In genomic region chrX:15745905-15746681, dm6 we compare ENCODE assay signal across 4 fruit fly cellular contexts.
TF ChIP-seq lines count a peak whose summit lies in the region.

CG8944 (minus strand) TSS chrX:15746231.
CCT6 (plus strand) TSS chrX:15746648.

- TF ChIP-seq CTCF in whole organism, embryonic (GFP tag; optimal IDR thresholded peaks at IDR 0.05; lab: Kevin White, UChicago), result no peak

TF ChIP-seq in whole organism, adult, 20 proteins besides CTCF, POLR2A, EP300 and RAD21:
- no peak for TF ChIP-seq cic (GFP tag; optimal IDR thresholded peaks at IDR 0.05; lab: Kevin White, UChicago)
- TF ChIP-seq cnc (optimal IDR thresholded peaks at IDR 0.05; lab: Kevin White, UChicago), result no peak
- TF ChIP-seq toe (GFP tag; optimal IDR thresholded peaks at IDR 0.05; lab: Kevin White, UChicago), result no peak
- peak; percentile 49 for TF ChIP-seq CG7101 (tag; optimal IDR thresholded peaks at IDR 0.05; lab: Kevin White, UChicago)
- no peak for TF ChIP-seq Hr96 (GFP tag; optimal IDR thresholded peaks at IDR 0.05; lab: Kevin White, UChicago)
- peak; percentile 21 for TF ChIP-seq CG1620 (GFP tag; optimal IDR thresholded peaks at IDR 0.05; lab: Kevin White, UChicago)
- TF ChIP-seq CG7045 (GFP tag; optimal IDR thresholded peaks at IDR 0.05; lab: Kevin White, UChicago), result no peak
- peak; percentile 18 for TF ChIP-seq tj (GFP tag; optimal IDR thresholded peaks at IDR 0.05; lab: Kevin White, UChicago)
- TF ChIP-seq Mnt (GFP tag; optimal IDR thresholded peaks at IDR 0.05; lab: Kevin White, UChicago), result peak; percentile 34
- no peak for TF ChIP-seq CG33017 (tag; optimal IDR thresholded peaks at IDR 0.05; lab: Kevin White, UChicago)
- peak; percentile 49 for TF ChIP-seq CG11617 (GFP tag; optimal IDR thresholded peaks at IDR 0.05; lab: Kevin White, UChicago)
- no peak for TF ChIP-seq bab1 (GFP tag; optimal IDR thresholded peaks at IDR 0.05; lab: Kevin White, UChicago)
- no peak for TF ChIP-seq pad (GFP tag; optimal IDR thresholded peaks at IDR 0.05; lab: Kevin White, UChicago)
- TF ChIP-seq CG5204 (GFP tag; optimal IDR thresholded peaks at IDR 0.05; lab: Kevin White, UChicago), result no peak
- peak; percentile 22 for TF ChIP-seq ovo (GFP tag; optimal IDR thresholded peaks at IDR 0.05; lab: Kevin White, UChicago)
- peak; percentile 5 for TF ChIP-seq CG12768 (GFP tag; optimal IDR thresholded peaks at IDR 0.05; lab: Kevin White, UChicago)
- no peak for TF ChIP-seq CG14711 (tag; optimal IDR thresholded peaks at IDR 0.05; lab: Kevin White, UChicago)
- no peak for TF ChIP-seq kay (GFP tag; lab: Kevin White, UChicago; ENCODE audit: borderline replicate concordance)
- no peak for TF ChIP-seq Clk (GFP tag; optimal IDR thresholded peaks at IDR 0.05; lab: Kevin White, UChicago)
- no peak for TF ChIP-seq Crg-1 (GFP tag; optimal IDR thresholded peaks at IDR 0.05; lab: Kevin White, UChicago)

TF ChIP-seq in whole organism, embryonic, 481 proteins besides CTCF, POLR2A, EP300 and RAD21 (continues in another document):
- no peak for TF ChIP-seq sqz (GFP tag; optimal IDR thresholded peaks at IDR 0.05; lab: Kevin White, UChicago)
- TF ChIP-seq CG3995 (GFP tag; optimal IDR thresholded peaks at IDR 0.05; lab: Kevin White, UChicago), result peak; percentile 91
- no peak for TF ChIP-seq CG17568 (GFP tag; optimal IDR thresholded peaks at IDR 0.05; lab: Kevin White, UChicago)
- TF ChIP-seq Kr (GFP tag; optimal IDR thresholded peaks at IDR 0.05; lab: Kevin White, UChicago), result no peak
- no peak for TF ChIP-seq wor (GFP tag; IDR thresholded peaks at IDR 0.05; lab: Robert Waterston, UW)
- no peak for TF ChIP-seq CG17802 (tag; optimal IDR thresholded peaks at IDR 0.05; lab: Kevin White, UChicago)
- TF ChIP-seq Gsc (GFP tag; IDR thresholded peaks at IDR 0.05; lab: Robert Waterston, UW), result no peak
- no peak for TF ChIP-seq Meics (GFP tag; optimal IDR thresholded peaks at IDR 0.05; lab: Kevin White, UChicago)
- TF ChIP-seq MBD-R2 (GFP tag; IDR thresholded peaks at IDR 0.05; lab: Robert Waterston, UW), result peak; percentile 52
- no peak for TF ChIP-seq Dad (GFP tag; optimal IDR thresholded peaks at IDR 0.05; lab: Kevin White, UChicago)
- TF ChIP-seq Camta (GFP tag; optimal IDR thresholded peaks at IDR 0.05; lab: Kevin White, UChicago), result no peak
- peak; percentile 81 for TF ChIP-seq Ets65A (GFP tag; lab: Kevin White, UChicago)
- no peak for TF ChIP-seq gce (GFP tag; IDR thresholded peaks at IDR 0.05; lab: Robert Waterston, UW)
- no peak for TF ChIP-seq CG34376 (GFP tag; optimal IDR thresholded peaks at IDR 0.05; lab: Kevin White, UChicago)
- TF ChIP-seq Adf1 (GFP tag; IDR thresholded peaks at IDR 0.05; lab: Robert Waterston, UW), result no peak
- TF ChIP-seq ham (GFP tag; IDR thresholded peaks at IDR 0.05; lab: Robert Waterston, UW), result no peak
- TF ChIP-seq ac (GFP tag; optimal IDR thresholded peaks at IDR 0.05; lab: Kevin White, UChicago), result no peak
- no peak for TF ChIP-seq cad (GFP tag; optimal IDR thresholded peaks at IDR 0.05; lab: Kevin White, UChicago)
- no peak for TF ChIP-seq CG2875 (GFP tag; optimal IDR thresholded peaks at IDR 0.05; lab: Kevin White, UChicago)
- no peak for TF ChIP-seq croc (GFP tag; conservative IDR thresholded peaks at IDR 0.05; lab: Robert Waterston, UW)
- TF ChIP-seq CG9797 (GFP tag; optimal IDR thresholded peaks at IDR 0.05; lab: Kevin White, UChicago), result peak; percentile 28
- TF ChIP-seq CG16863 (GFP tag; optimal IDR thresholded peaks at IDR 0.05; lab: Kevin White, UChicago), result no peak
- TF ChIP-seq kni (GFP tag; optimal IDR thresholded peaks at IDR 0.05; lab: Kevin White, UChicago), result no peak
- TF ChIP-seq CG33557 (GFP tag; optimal IDR thresholded peaks at IDR 0.05; lab: Kevin White, UChicago), result no peak
- TF ChIP-seq chm (GFP tag; IDR thresholded peaks at IDR 0.05; lab: Robert Waterston, UW), result no peak
- TF ChIP-seq CG17361 (GFP tag; IDR thresholded peaks at IDR 0.05; lab: Robert Waterston, UW), result no peak
- TF ChIP-seq CG6683 (GFP tag; optimal IDR thresholded peaks at IDR 0.05; lab: Kevin White, UChicago), result no peak

TF ChIP-seq in whole organism, prepupa, 60 proteins besides CTCF, POLR2A, EP300 and RAD21:
- peak; percentile 46 for TF ChIP-seq Eip78C (GFP tag; lab: Kevin White, UChicago)
- no peak for TF ChIP-seq Gug (GFP tag; IDR thresholded peaks at IDR 0.05; lab: Robert Waterston, UW)
- TF ChIP-seq CG3032 (tag; optimal IDR thresholded peaks at IDR 0.05; lab: Kevin White, UChicago), result peak; percentile 7
- peak; percentile 7 for TF ChIP-seq Ets21C (GFP tag; optimal IDR thresholded peaks at IDR 0.05; lab: Kevin White, UChicago)
- TF ChIP-seq pdm3 (GFP tag; optimal IDR thresholded peaks at IDR 0.05; lab: Kevin White, UChicago), result no peak
- TF ChIP-seq CG6808 (GFP tag; optimal IDR thresholded peaks at IDR 0.05; lab: Kevin White, UChicago), result no peak
- peak; percentile 20 for TF ChIP-seq lz (GFP tag; optimal IDR thresholded peaks at IDR 0.05; lab: Kevin White, UChicago)

TF ChIP-seq in whole organism, wandering third instar larva, 38 proteins besides CTCF, POLR2A, EP300 and RAD21:
- TF ChIP-seq Vsx2 (GFP tag; optimal IDR thresholded peaks at IDR 0.05; lab: Kevin White, UChicago; ENCODE audit: partially characterized antibody) (no peak), psq (GFP tag; optimal IDR thresholded peaks at IDR 0.05; lab: Kevin White, UChicago) (peak; percentile 18), Myc (optimal IDR thresholded peaks at IDR 0.05; lab: Kevin White, UChicago) (peak; percentile 74), CG9705 (GFP tag; optimal IDR thresholded peaks at IDR 0.05; lab: Kevin White, UChicago) (no peak), CrebA (GFP tag; optimal IDR thresholded peaks at IDR 0.05; lab: Kevin White, UChicago; ENCODE audit: borderline replicate concordance) (no peak), Sp1 (GFP tag; optimal IDR thresholded peaks at IDR 0.05; lab: Kevin White, UChicago) (peak; percentile 4), HLH106 (tag; optimal IDR thresholded peaks at IDR 0.05; lab: Kevin White, UChicago) (peak; percentile 21), woc (GFP tag; optimal IDR thresholded peaks at IDR 0.05; lab: Kevin White, UChicago) (peak; percentile 16), Rel (GFP tag; optimal IDR thresholded peaks at IDR 0.05; lab: Kevin White, UChicago) (no peak), Rel (tag; optimal IDR thresholded peaks at IDR 0.05; lab: Kevin White, UChicago) (peak; percentile 11), GATAd (GFP tag; optimal IDR thresholded peaks at IDR 0.05; lab: Kevin White, UChicago) (no peak), dl (GFP tag; optimal IDR thresholded peaks at IDR 0.05; lab: Kevin White, UChicago; ENCODE audit: insufficient read depth in 1 of 2, partially characterized antibody in 2 of 2) (no peak)
